Worm (Caenorhabditis elegans) whole organism, early embryonic: ENCODE results near the gene dop-4.

Experiments used
- F13C5.2 ChIP-seq: sonication (generic microtip); optimal IDR thresholded peaks from 2 replicates; lab custom pipeline; 2017; ENCODE audit warnings: mild to moderate bottlenecking, missing genetic modification characterization, inconsistent platforms, missing compliant biosample characterization
- ama-1 ChIP-seq: fragments of 150-350 bp; optimal IDR thresholded peaks from 2 replicates; lab custom pipeline; 2014
- ceh-13 ChIP-seq: fragments of 200-800 bp; sonication (Bioruptor generic); optimal IDR thresholded peaks from 2 replicates; lab custom pipeline; 2018; ENCODE audit warnings: mild to moderate bottlenecking, missing genetic modification characterization, missing compliant biosample characterization
- hnd-1 ChIP-seq: sonication (generic microtip); optimal IDR thresholded peaks from 2 replicates; lab custom pipeline; 2016; ENCODE audit warnings: missing genetic modification characterization, missing compliant biosample characterization
- pes-1 ChIP-seq: fragments of 200-800 bp; sonication (Bioruptor generic); IDR thresholded peaks from 2 replicates; pipeline ENCODE4 v1.3.6; 2022; ENCODE audit warnings: missing genetic modification reagents, missing genetic modification characterization, missing compliant biosample characterization
- scrt-1 ChIP-seq: fragments of 200-800 bp; sonication (Bioruptor generic); IDR thresholded peaks from 2 replicates; pipeline ENCODE4 v1.3.6; 2022; ENCODE audit warnings: missing genetic modification characterization, missing compliant biosample characterization
- sea-1 ChIP-seq: fragments of 200-800 bp; sonication (Bioruptor generic); conservative IDR thresholded peaks from 2 replicates; pipeline ENCODE4 v1.3.6; 2022; ENCODE audit warnings: missing genetic modification characterization, missing compliant biosample characterization

- TF ChIP-seq ama-1 (lab: Kevin White, UChicago) (no peak), ceh-13 (GFP tag; lab: Kevin White, UChicago) (no peak), hnd-1 (tag; lab: Kevin White, UChicago) (no peak), pes-1 (GFP tag; lab: Robert Waterston, UW) (no peak), scrt-1 (GFP tag; lab: Robert Waterston, UW) (no peak), sea-1 (GFP tag; lab: Robert Waterston, UW) (no peak), F13C5.2 (tag; lab: Kevin White, UChicago) (no peak)
These were observed at the start of gene dop-4 for ce11 chrX:1294607-1295303.
